Worm (Caenorhabditis elegans): ENCODE results near the gene Y57G11C.40.

DNA sequence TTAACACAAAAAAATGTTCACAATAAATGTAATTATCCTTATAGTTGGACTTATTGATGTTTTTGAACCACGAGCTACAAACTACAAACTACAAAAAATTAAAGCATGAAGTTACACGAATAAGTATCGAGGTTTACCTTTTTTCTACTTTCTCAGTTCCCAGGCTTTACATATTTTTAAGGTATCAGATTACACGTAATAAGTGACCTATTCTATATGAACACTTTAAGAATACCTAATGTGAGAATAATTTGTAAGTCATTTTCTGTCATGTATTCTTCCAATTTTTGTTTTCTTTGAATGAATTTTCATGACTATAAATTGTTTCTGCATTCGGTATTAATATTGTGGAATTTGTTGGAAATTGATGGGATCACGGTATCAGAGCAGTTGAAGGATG is 11.4 kb upstream of the Y57G11C.40 start, which contains the start of gene lgc-8:
- TF ChIP-seq nhr-11 (tag; optimal IDR thresholded peaks at IDR 0.05), result no peak
- TF ChIP-seq nhr-129 (tag; optimal IDR thresholded peaks at IDR 0.05), result no peak
- no peak for TF ChIP-seq alr-1 (tag; optimal IDR thresholded peaks at IDR 0.05)
- no peak for TF ChIP-seq fos-1 (tag; optimal IDR thresholded peaks at IDR 0.05)
- no peak for TF ChIP-seq sem-4 (tag; optimal IDR thresholded peaks at IDR 0.05)

Data from whole organism, L2 larva.